Worm (Caenorhabditis elegans) whole organism, young adult: ENCODE results near the gene nspb-1.
"Not testable (repeated sequence)": the region's sequence is repeated elsewhere in the genome, so short reads cannot be mapped to it uniquely, and the experiment has no call there.

Experiments used
- F23B12.7 ChIP-seq: sonication (generic microtip); optimal IDR thresholded peaks from 2 replicates; lab custom pipeline; 2017; ENCODE audit warnings: missing genetic modification characterization, mild to moderate bottlenecking, missing compliant biosample characterization, antibody characterized with exemption, moderate library complexity; ENCODE audit not compliant: insufficient read depth
- Y56A3A.18 ChIP-seq: fragments of 200-800 bp; sonication (Bioruptor generic); IDR thresholded peaks from 2 replicates; pipeline ENCODE4 v1.3.6; 2022; ENCODE audit warnings: missing genetic modification reagents, missing genetic modification characterization, missing compliant biosample characterization
- ama-1 ChIP-seq, 3 experiments: fragments of 150-350 bp in 1 of 3; sonication (generic microtip) in 2 of 3; optimal IDR thresholded peaks; 2 replicates each; lab custom pipeline; 2014 to 2018; ENCODE audit warnings: missing biosample characterization in 2 of 3, missing genetic modification characterization in 2 of 3, missing genetic modification reagents in 2 of 3
- ceh-27 ChIP-seq: fragments of 200-800 bp; sonication (Bioruptor generic); optimal IDR thresholded peaks from 2 replicates; lab custom pipeline; 2018; ENCODE audit warnings: mild to moderate bottlenecking, missing genetic modification characterization, moderate library complexity, missing compliant biosample characterization
- ets-4 ChIP-seq: fragments of 200-800 bp; sonication (Bioruptor generic); optimal IDR thresholded peaks from 2 replicates; lab custom pipeline; 2018; ENCODE audit warnings: mild to moderate bottlenecking, missing genetic modification characterization, missing compliant biosample characterization
- hrde-1 ChIP-seq: sonication (generic microtip); optimal IDR thresholded peaks from 2 replicates; lab custom pipeline; 2016; ENCODE audit warnings: missing genetic modification characterization, mild to moderate bottlenecking, missing compliant biosample characterization, moderate library complexity, missing genotype, missing genetic modification reagents, borderline replicate concordance
- lin-40 ChIP-seq: sonication (generic microtip); optimal IDR thresholded peaks from 2 replicates; lab custom pipeline; 2016; ENCODE audit warnings: missing genetic modification characterization, mild to moderate bottlenecking, missing compliant biosample characterization, missing genotype, missing genetic modification reagents
- mes-4 ChIP-seq: sonication (generic microtip); optimal IDR thresholded peaks from 2 replicates; lab custom pipeline; 2016; ENCODE audit warnings: missing genotype, missing genetic modification characterization, missing compliant biosample characterization
- unc-130 ChIP-seq: sonication (generic microtip); optimal IDR thresholded peaks from 2 replicates; lab custom pipeline; 2016; ENCODE audit warnings: missing genetic modification reagents, missing genetic modification characterization, missing compliant biosample characterization
- unc-62 ChIP-seq: fragments of 150-350 bp; optimal IDR thresholded peaks from 2 replicates; lab custom pipeline; 2014; ENCODE audit warnings: missing biosample characterization, missing genetic modification reagents, missing genetic modification characterization

ce11 chrIV:6594871-6595270 lies 4.0 kb upstream of the nspb-1 start, which contains the start of gene nspb-3:
- TF ChIP-seq F23B12.7; ets-4 (GFP tag; lab: Kevin White, UChicago); ceh-27 (GFP tag; lab: Kevin White, UChicago); lin-40 (tag; lab: Kevin White, UChicago); hrde-1; Y56A3A.18 (GFP tag; lab: Robert Waterston, UW); ama-1 (optimal IDR thresholded peaks at IDR 0.05; lab: Kevin White, UChicago); ama-1 (GFP tag; optimal IDR thresholded peaks at IDR 0.05; lab: Kevin White, UChicago); mes-4; unc-130 (GFP tag; lab: Kevin White, UChicago); unc-62: not testable (repeated sequence)
